Fruit fly (Drosophila melanogaster) whole organism, prepupa: ENCODE data around the gene CG34404.

Experiments used
- Blimp-1 ChIP-seq: fragments of 200-800 bp; sonication (Bioruptor generic); optimal IDR thresholded peaks from 3 replicates; lab custom pipeline; 2017; ENCODE audit warnings: missing biosample characterization, missing genetic modification characterization, mild to moderate bottlenecking, moderate library complexity, missing genetic modification reagents
- CG11294 ChIP-seq: fragments of 200-800 bp; sonication (Bioruptor generic); IDR thresholded peaks from 2 replicates; pipeline ENCODE4 v1.3.6; 2022; ENCODE audit warnings: missing biosample characterization, missing genetic modification characterization
- CG11902 ChIP-seq: fragments of 200-800 bp; sonication (Bioruptor generic); optimal IDR thresholded peaks from 3 replicates; lab custom pipeline; 2016; ENCODE audit warnings: missing biosample characterization, missing genetic modification characterization
- CG15336 ChIP-seq: fragments of 200-800 bp; sonication (Bioruptor generic); IDR thresholded peaks from 2 replicates; pipeline ENCODE4 v1.3.6; 2022; ENCODE audit warnings: missing biosample characterization, missing genetic modification characterization
- CG1621 ChIP-seq: fragments of 200-800 bp; sonication (Bioruptor generic); optimal IDR thresholded peaks from 3 replicates; lab custom pipeline; 2018; ENCODE audit warnings: missing biosample characterization, mild to moderate bottlenecking, missing genetic modification characterization
- CG3032 ChIP-seq: fragments of 200-800 bp; optimal IDR thresholded peaks from 2 replicates; lab custom pipeline; 2019; ENCODE audit warnings: missing biosample characterization, mild to moderate bottlenecking, missing genetic modification characterization, moderate library complexity
- CG31627 ChIP-seq: fragments of 200-800 bp; sonication (Bioruptor generic); optimal IDR thresholded peaks from 3 replicates; lab custom pipeline; 2016; ENCODE audit warnings: missing biosample characterization, missing genetic modification characterization
- CG32006 ChIP-seq: fragments of 200-800 bp; sonication (Bioruptor generic); optimal IDR thresholded peaks from 3 replicates; lab custom pipeline; 2017; ENCODE audit warnings: missing biosample characterization, mild to moderate bottlenecking, missing genetic modification characterization
- CG34406 ChIP-seq: fragments of 200-800 bp; sonication (Bioruptor generic); optimal IDR thresholded peaks from 3 replicates; lab custom pipeline; 2016; ENCODE audit warnings: missing biosample characterization, missing genetic modification characterization
- CG3919 ChIP-seq: fragments of 200-800 bp; sonication (Bioruptor generic); optimal IDR thresholded peaks from 3 replicates; lab custom pipeline; 2016; ENCODE audit warnings: missing biosample characterization, missing genetic modification characterization
- CG4318 ChIP-seq: fragments of 200-800 bp; sonication (Bioruptor generic); optimal IDR thresholded peaks from 3 replicates; lab custom pipeline; 2017; ENCODE audit warnings: missing biosample characterization, mild to moderate bottlenecking, missing genetic modification characterization
- CG6163 ChIP-seq: fragments of 200-800 bp; sonication (Bioruptor generic); IDR thresholded peaks from 3 replicates; pipeline ENCODE4 v1.3.6; 2022; ENCODE audit warnings: missing biosample characterization, missing genetic modification characterization
- CG6792 ChIP-seq: fragments of 200-800 bp; sonication (Bioruptor generic); optimal IDR thresholded peaks from 3 replicates; lab custom pipeline; 2016; ENCODE audit warnings: missing biosample characterization, missing genetic modification characterization
- CG6854 ChIP-seq: fragments of 200-800 bp; sonication (Bioruptor generic); optimal IDR thresholded peaks from 2 replicates; lab custom pipeline; 2017; ENCODE audit warnings: missing biosample characterization, mild to moderate bottlenecking, missing genetic modification characterization
- CG7368 ChIP-seq: fragments of 200-800 bp; sonication (Bioruptor generic); optimal IDR thresholded peaks from 3 replicates; lab custom pipeline; 2016; ENCODE audit warnings: missing biosample characterization, missing genetic modification characterization
- CG8632 ChIP-seq: fragments of 200-800 bp; sonication (Bioruptor generic); optimal IDR thresholded peaks from 3 replicates; lab custom pipeline; 2016; ENCODE audit warnings: missing biosample characterization, missing genetic modification characterization
- CG9139 ChIP-seq: fragments of 200-800 bp; sonication (Bioruptor generic); optimal IDR thresholded peaks from 3 replicates; lab custom pipeline; 2017; ENCODE audit warnings: missing biosample characterization, mild to moderate bottlenecking, missing genetic modification characterization
- Eip75B ChIP-seq: fragments of 200-800 bp; sonication (Bioruptor generic); optimal IDR thresholded peaks from 3 replicates; lab custom pipeline; 2016; ENCODE audit warnings: missing biosample characterization, missing genetic modification characterization
- Eip93F ChIP-seq: fragments of 200-800 bp; sonication (Bioruptor generic); optimal IDR thresholded peaks from 2 replicates; lab custom pipeline; 2016; ENCODE audit warnings: missing biosample characterization, mild to moderate bottlenecking, missing genetic modification characterization
- Ets96B ChIP-seq: fragments of 200-800 bp; optimal IDR thresholded peaks from 2 replicates; lab custom pipeline; 2019; ENCODE audit warnings: missing biosample characterization, mild to moderate bottlenecking, missing genetic modification characterization, moderate library complexity
- Gug ChIP-seq: fragments of 200-800 bp; sonication (Bioruptor generic); IDR thresholded peaks from 2 replicates; pipeline ENCODE4 v1.3.6; 2022; ENCODE audit warnings: missing biosample characterization, missing genetic modification characterization
- Hr38 ChIP-seq: sonication (Bioruptor generic); optimal IDR thresholded peaks from 2 replicates; lab custom pipeline; 2016; ENCODE audit warnings: missing biosample characterization, missing genetic modification characterization
- Lpt ChIP-seq: fragments of 200-800 bp; sonication (Bioruptor generic); optimal IDR thresholded peaks from 3 replicates; lab custom pipeline; 2016; ENCODE audit warnings: missing biosample characterization, missing genetic modification characterization
- OdsH ChIP-seq: fragments of 200-800 bp; sonication (Bioruptor generic); optimal IDR thresholded peaks from 3 replicates; lab custom pipeline; 2016; ENCODE audit warnings: missing biosample characterization, missing genetic modification characterization
- Sox102F ChIP-seq: fragments of 200-800 bp; sonication (Bioruptor generic); optimal IDR thresholded peaks from 2 replicates; lab custom pipeline; 2016; ENCODE audit warnings: missing biosample characterization, mild to moderate bottlenecking, missing genetic modification characterization
- Sox14 ChIP-seq: fragments of 200-800 bp; sonication (Bioruptor generic); optimal IDR thresholded peaks from 3 replicates; lab custom pipeline; 2016; ENCODE audit warnings: missing biosample characterization, missing genetic modification characterization
- Sox15 ChIP-seq: fragments of 200-800 bp; sonication (Bioruptor generic); optimal IDR thresholded peaks from 3 replicates; lab custom pipeline; 2016; ENCODE audit warnings: missing biosample characterization, missing genetic modification characterization
- acj6 ChIP-seq: fragments of 200-800 bp; sonication (Bioruptor generic); optimal IDR thresholded peaks from 3 replicates; lab custom pipeline; 2016; ENCODE audit warnings: missing biosample characterization, missing genetic modification characterization
- cyc ChIP-seq: fragments of 200-800 bp; sonication (Bioruptor generic); optimal IDR thresholded peaks from 3 replicates; lab custom pipeline; 2016; ENCODE audit warnings: missing biosample characterization, missing genetic modification characterization
- dac ChIP-seq: fragments of 200-800 bp; sonication (Bioruptor generic); optimal IDR thresholded peaks from 2 replicates; lab custom pipeline; 2017; ENCODE audit warnings: missing biosample characterization, mild to moderate bottlenecking, missing genetic modification characterization
- dsx ChIP-seq: fragments of 200-800 bp; optimal IDR thresholded peaks from 3 replicates; lab custom pipeline; 2019; ENCODE audit warnings: missing biosample characterization, mild to moderate bottlenecking, missing genetic modification characterization, moderate library complexity; ENCODE audit not compliant: poor library complexity, severe bottlenecking
- eg ChIP-seq: fragments of 200-800 bp; sonication (Bioruptor generic); IDR thresholded peaks from 3 replicates; pipeline ENCODE4 v1.3.6; 2022; ENCODE audit warnings: missing biosample characterization, missing genetic modification characterization
- esn ChIP-seq: fragments of 200-800 bp; sonication (Bioruptor generic); optimal IDR thresholded peaks from 2 replicates; lab custom pipeline; 2016; ENCODE audit warnings: missing biosample characterization, mild to moderate bottlenecking, missing genetic modification characterization, moderate library complexity
- fd59A ChIP-seq: fragments of 200-800 bp; sonication (Bioruptor generic); optimal IDR thresholded peaks from 2 replicates; lab custom pipeline; 2017; ENCODE audit warnings: missing biosample characterization, mild to moderate bottlenecking, missing genetic modification characterization, missing genetic modification reagents
- fd85E ChIP-seq: fragments of 200-800 bp; sonication (Bioruptor generic); optimal IDR thresholded peaks from 3 replicates; lab custom pipeline; 2016; ENCODE audit warnings: missing biosample characterization, missing genetic modification characterization
- lz ChIP-seq: fragments of 200-800 bp; sonication (Bioruptor generic); optimal IDR thresholded peaks from 3 replicates; lab custom pipeline; 2016; ENCODE audit warnings: missing biosample characterization, missing genetic modification characterization
- net ChIP-seq: fragments of 200-800 bp; sonication (Bioruptor generic); optimal IDR thresholded peaks from 3 replicates; lab custom pipeline; 2016; ENCODE audit warnings: missing biosample characterization, missing genetic modification characterization
- pdm3 ChIP-seq: fragments of 200-800 bp; sonication (Bioruptor generic); optimal IDR thresholded peaks from 3 replicates; lab custom pipeline; 2016; ENCODE audit warnings: missing biosample characterization, missing genetic modification characterization
- salr ChIP-seq, 2 experiments: fragments of 200-800 bp; sonication (Bioruptor generic); optimal IDR thresholded peaks; 3 replicates each; lab custom pipeline; 2016 to 2018; ENCODE audit warnings: missing biosample characterization in 2 of 2, missing genetic modification characterization in 2 of 2, mild to moderate bottlenecking in 1 of 2
- spab ChIP-seq: fragments of 200-800 bp; sonication (Bioruptor generic); optimal IDR thresholded peaks from 2 replicates; lab custom pipeline; 2017; ENCODE audit warnings: missing biosample characterization, mild to moderate bottlenecking, missing genetic modification characterization, missing genetic modification reagents
- svp ChIP-seq: fragments of 200-800 bp; sonication (Bioruptor generic); peaks from one replicate; lab custom pipeline; 2016; ENCODE audit warnings: missing biosample characterization, missing genetic modification characterization
- vri ChIP-seq: fragments of 200-800 bp; sonication (Bioruptor generic); optimal IDR thresholded peaks from 3 replicates; lab custom pipeline; 2016; ENCODE audit warnings: missing biosample characterization, mild to moderate bottlenecking, missing genetic modification characterization

Gene CG34404

dm6 chr3R:15330472-15330871, 37.0 kb downstream of the CG34404 start, which contains the start of gene mRpL9:
Gene mRpL9, plus strand, starts transcription at chr3R:15330738.
- TF ChIP-seq net (GFP tag; lab: Kevin White, UChicago) (no peak), CG31627 (peak; percentile 26), cyc (peak; percentile 33), esn (peak; percentile 40), CG3032 (tag; lab: Kevin White, UChicago) (peak; percentile 31)

dm6 chr3R:15328083-15328779, 39.2 kb downstream of the CG34404 start, which contains the start of the genes CG6236 and ea:
Gene CG6236, minus strand, starts transcription at chr3R:15328269.
Gene ea, plus strand, starts transcription at chr3R:15328729.
- no peak for TF ChIP-seq CG6792 (GFP tag; lab: Kevin White, UChicago)
- no peak for TF ChIP-seq CG3032 (tag; lab: Kevin White, UChicago)
- no peak for TF ChIP-seq CG11294 (GFP tag; lab: Robert Waterston, UW)
- no peak for TF ChIP-seq net (GFP tag; lab: Kevin White, UChicago)
- no peak for TF ChIP-seq Eip75B (GFP tag; lab: Kevin White, UChicago)
- no peak for TF ChIP-seq Lpt

- TF ChIP-seq dsx (peak; percentile 3), fd85E (no peak)
These were observed 46.7 kb downstream of the CG34404 start, which contains the start of gene ear for dm6 chr3R:15320747-15321085. Gene ear, plus strand, starts transcription at chr3R:15320756.

- TF ChIP-seq CG6163 (GFP tag; lab: Robert Waterston, UW) (peak; percentile 59), CG9139 (GFP tag; lab: Kevin White, UChicago) (no peak), lz (GFP tag; lab: Kevin White, UChicago) (peak; percentile 68), CG11294 (GFP tag; lab: Robert Waterston, UW) (peak; percentile 10; the same call in 1 of the 2 replicates), CG15336 (GFP tag; lab: Robert Waterston, UW) (0 out of 2 replicates have a peak, but pooled peaks have one; percentile 24), pdm3 (GFP tag; lab: Kevin White, UChicago) (peak; percentile 69), CG7368 (GFP tag; lab: Kevin White, UChicago) (peak; percentile 24), CG3919 (peak; percentile 63), esn (peak; percentile 76), spab (no peak), Sox15 (GFP tag; lab: Kevin White, UChicago) (peak; percentile 20), svp (no peak), CG8632 (peak; percentile 40), CG4318 (GFP tag; lab: Kevin White, UChicago) (no peak), CG3032 (tag; lab: Kevin White, UChicago) (peak; percentile 55), CG31627 (peak; percentile 57), vri (GFP tag; lab: Kevin White, UChicago) (no peak), dac (GFP tag; lab: Kevin White, UChicago) (peak; percentile 51), CG1621 (tag; lab: Kevin White, UChicago) (peak; percentile 26), Gug (no peak), Sox14 (GFP tag; lab: Kevin White, UChicago) (peak; percentile 61), dsx (peak; percentile 31), CG34406 (GFP tag; lab: Kevin White, UChicago) (peak; percentile 19), OdsH (GFP tag; lab: Kevin White, UChicago) (peak; percentile 59), CG6792 (GFP tag; lab: Kevin White, UChicago) (peak; percentile 46), Sox102F (no peak), Lpt (peak; percentile 2), Hr38 (no peak), salr (GFP tag; optimal IDR thresholded peaks at IDR 0.05; lab: Kevin White, UChicago) (peak; percentile 40 to 64), acj6 (GFP tag; lab: Kevin White, UChicago) (peak; percentile 56), CG6854 (GFP tag; lab: Kevin White, UChicago) (no peak), eg (GFP tag; lab: Robert Waterston, UW) (peak; percentile 54), Ets96B (tag; lab: Kevin White, UChicago) (peak; percentile 34), Blimp-1 (GFP tag; lab: Kevin White, UChicago) (peak; percentile 7), CG11902 (GFP tag; lab: Kevin White, UChicago) (peak; percentile 16), fd59A (peak; percentile 30), Eip93F (GFP tag; lab: Kevin White, UChicago) (no peak), CG32006 (peak; percentile 63)
These were observed 47.3 kb downstream of the CG34404 start, which contains the start of the genes CG6276 and CG44040 for dm6 chr3R:15319912-15320746. Gene CG6276, minus strand, starts transcription at chr3R:15320069. Gene CG44040, plus strand, starts transcription at chr3R:15320378.
